Worm (Caenorhabditis elegans) whole organism, L2 larva: ENCODE results near the gene dnc-2.

Source experiments
- alr-1 ChIP-seq: fragments of 150-350 bp; optimal IDR thresholded peaks from 2 replicates; lab custom pipeline; 2014; ENCODE audit warnings: missing biosample characterization, missing genetic modification characterization
- aly-2 ChIP-seq: fragments of 150-350 bp; optimal IDR thresholded peaks from 2 replicates; lab custom pipeline; 2014; ENCODE audit warnings: missing biosample characterization, missing genetic modification characterization
- ama-1 ChIP-seq: fragments of 150-350 bp; optimal IDR thresholded peaks from 2 replicates; lab custom pipeline; 2018; ENCODE audit warnings: inconsistent platforms
- ceh-82 ChIP-seq: fragments of 150-350 bp; optimal IDR thresholded peaks from 2 replicates; lab custom pipeline; 2014; ENCODE audit warnings: missing biosample characterization, missing genetic modification characterization
- lin-13 ChIP-seq: fragments of 150-350 bp; optimal IDR thresholded peaks from 2 replicates; lab custom pipeline; 2014; ENCODE audit warnings: missing biosample characterization, missing genetic modification reagents, missing genetic modification characterization
- nhr-10 ChIP-seq: sonication (generic microtip); optimal IDR thresholded peaks from 2 replicates; lab custom pipeline; 2017; ENCODE audit warnings: missing biosample characterization, missing genetic modification characterization
- nhr-12 ChIP-seq: fragments of 150-350 bp; optimal IDR thresholded peaks from 2 replicates; lab custom pipeline; 2014; ENCODE audit warnings: missing biosample characterization, missing genetic modification characterization
- nhr-237 ChIP-seq: fragments of 150-350 bp; optimal IDR thresholded peaks from 2 replicates; lab custom pipeline; 2014; ENCODE audit warnings: missing biosample characterization, missing genetic modification characterization
- snpc-4 ChIP-seq: fragments of 150-350 bp; optimal IDR thresholded peaks from 2 replicates; lab custom pipeline; 2014; ENCODE audit warnings: missing biosample characterization, missing genetic modification characterization
- unc-62 ChIP-seq: fragments of 150-350 bp; optimal IDR thresholded peaks from 2 replicates; lab custom pipeline; 2014; ENCODE audit warnings: missing biosample characterization, missing genetic modification reagents, missing genetic modification characterization
- zag-1 ChIP-seq: fragments of 150-350 bp; optimal IDR thresholded peaks from 2 replicates; lab custom pipeline; 2014; ENCODE audit warnings: missing biosample characterization, missing genetic modification characterization
- ztf-11 ChIP-seq: sonication (generic microtip); optimal IDR thresholded peaks from 2 replicates; lab custom pipeline; 2017; ENCODE audit warnings: missing biosample characterization, missing genetic modification characterization

DNA sequence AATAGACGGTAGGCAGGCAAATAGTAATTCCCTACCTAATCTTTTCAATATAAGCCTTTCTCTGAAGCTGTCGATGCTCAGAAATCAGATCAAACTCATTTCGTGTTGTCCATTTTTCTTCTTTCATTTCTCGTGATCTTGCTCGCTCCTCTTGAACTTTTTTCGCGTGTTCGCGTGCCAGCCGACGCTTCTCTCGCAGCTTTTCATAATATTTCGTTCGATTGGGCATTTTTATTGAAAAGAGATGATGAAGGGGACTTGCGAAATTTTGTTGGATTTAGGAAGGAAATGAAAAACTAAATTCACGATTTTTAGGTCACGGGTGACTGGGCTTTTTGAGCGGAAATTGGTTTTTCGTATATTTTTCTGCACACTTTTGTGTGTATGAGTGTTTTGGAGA, 11.4 kb upstream of the dnc-2 start, which contains the start of gene EGAP1.1:
- no peak for TF ChIP-seq alr-1 (tag; lab: Kevin White, UChicago)
- no peak for TF ChIP-seq snpc-4 (tag; lab: Kevin White, UChicago)
- TF ChIP-seq zag-1 (tag; lab: Kevin White, UChicago) = no peak
- no peak for TF ChIP-seq ama-1 (lab: Kevin White, UChicago)
- no peak for TF ChIP-seq nhr-12 (tag; lab: Kevin White, UChicago)
- no peak for TF ChIP-seq ztf-11 (tag; lab: Kevin White, UChicago)
- no peak for TF ChIP-seq ceh-82 (tag; lab: Kevin White, UChicago)
- no peak for TF ChIP-seq unc-62 (GFP tag; lab: Kevin White, UChicago)
- TF ChIP-seq lin-13 (GFP tag; lab: Kevin White, UChicago) = no peak
- no peak for TF ChIP-seq nhr-10 (tag; lab: Kevin White, UChicago)
- TF ChIP-seq aly-2 (tag; lab: Kevin White, UChicago) = no peak
- TF ChIP-seq nhr-237 (tag; lab: Kevin White, UChicago) = no peak
